Worm (Caenorhabditis elegans) whole organism, early embryonic: ENCODE results near the gene B0547.2.

ENCODE experiments used
- B0310.2 ChIP-seq: sonication (generic microtip); optimal IDR thresholded peaks from 2 replicates; lab custom pipeline; 2016; ENCODE audit warnings: mild to moderate bottlenecking, missing genetic modification characterization, missing compliant biosample characterization
- F13C5.2 ChIP-seq: sonication (generic microtip); optimal IDR thresholded peaks from 2 replicates; lab custom pipeline; 2017; ENCODE audit warnings: mild to moderate bottlenecking, missing genetic modification characterization, inconsistent platforms, missing compliant biosample characterization
- aly-1 ChIP-seq: sonication (generic microtip); optimal IDR thresholded peaks from 2 replicates; lab custom pipeline; 2016; ENCODE audit warnings: missing genetic modification characterization, missing compliant biosample characterization
- ama-1 ChIP-seq: fragments of 150-350 bp; optimal IDR thresholded peaks from 2 replicates; lab custom pipeline; 2014
- ceh-13 ChIP-seq: fragments of 200-800 bp; sonication (Bioruptor generic); optimal IDR thresholded peaks from 2 replicates; lab custom pipeline; 2018; ENCODE audit warnings: mild to moderate bottlenecking, missing genetic modification characterization, missing compliant biosample characterization
- ceh-36 ChIP-seq: sonication (generic microtip); optimal IDR thresholded peaks from 2 replicates; lab custom pipeline; 2016; ENCODE audit warnings: missing genetic modification characterization, inconsistent platforms, missing compliant biosample characterization
- ets-7 ChIP-seq: sonication (generic microtip); optimal IDR thresholded peaks from 2 replicates; lab custom pipeline; 2016; ENCODE audit warnings: missing genotype, missing genetic modification characterization, missing compliant biosample characterization
- flt-1 ChIP-seq: fragments of 200-800 bp; sonication (Bioruptor generic); IDR thresholded peaks from 2 replicates; pipeline ENCODE4 v1.3.6; 2022; ENCODE audit warnings: missing genetic modification characterization, missing compliant biosample characterization
- hmbx-1 ChIP-seq: sonication (generic microtip); optimal IDR thresholded peaks from 2 replicates; lab custom pipeline; 2016; ENCODE audit warnings: mild to moderate bottlenecking, missing genetic modification characterization, missing compliant biosample characterization
- hmg-4 ChIP-seq: fragments of 200-800 bp; sonication (Bioruptor generic); optimal IDR thresholded peaks from 2 replicates; lab custom pipeline; 2018; ENCODE audit warnings: mild to moderate bottlenecking, missing genetic modification characterization, missing compliant biosample characterization
- scrt-1 ChIP-seq: fragments of 200-800 bp; sonication (Bioruptor generic); IDR thresholded peaks from 2 replicates; pipeline ENCODE4 v1.3.6; 2022; ENCODE audit warnings: missing genetic modification characterization, missing compliant biosample characterization
- tbx-37 ChIP-seq: fragments of 200-800 bp; sonication (Bioruptor generic); conservative IDR thresholded peaks from 2 replicates; pipeline ENCODE4 v1.3.6; 2022; ENCODE audit warnings: missing genetic modification reagents, missing genetic modification characterization, missing compliant biosample characterization

- TF ChIP-seq hmbx-1 (tag; lab: Kevin White, UChicago) (no peak), ets-7 (tag; lab: Kevin White, UChicago) (no peak), ceh-13 (GFP tag; lab: Kevin White, UChicago) (no peak), tbx-37 (GFP tag; lab: Robert Waterston, UW) (no peak), B0310.2 (tag; lab: Kevin White, UChicago) (no peak), ama-1 (lab: Kevin White, UChicago) (no peak), flt-1 (GFP tag; lab: Robert Waterston, UW) (no peak), aly-1 (tag; lab: Kevin White, UChicago) (no peak), F13C5.2 (tag; lab: Kevin White, UChicago) (no peak), ceh-36 (tag; lab: Kevin White, UChicago) (no peak), hmg-4 (GFP tag; lab: Kevin White, UChicago) (no peak), scrt-1 (GFP tag; lab: Robert Waterston, UW) (no peak)
Observed at ce11 chrIV:5658897-5659296, 13.1 kb downstream of the B0547.2 start.
